Fruit fly (Drosophila melanogaster) whole organism, embryonic: ENCODE data around the gene CG7352.
A peak's percentile ranks its signal among the peaks of the same experiment; 100 is the strongest.

Source experiments
- CG10209 ChIP-seq: fragments of 200-800 bp; sonication (Bioruptor generic); optimal IDR thresholded peaks from 3 replicates; lab custom pipeline; 2017; ENCODE audit warnings: missing biosample characterization, mild to moderate bottlenecking, missing genetic modification characterization, missing genetic modification reagents
- CG10321 ChIP-seq: fragments of 200-800 bp; sonication (Bioruptor generic); IDR thresholded peaks from 2 replicates; pipeline ENCODE4 v1.3.6; 2022; ENCODE audit warnings: missing biosample characterization, missing genetic modification characterization
- CG13296 ChIP-seq: fragments of 200-800 bp; sonication (Bioruptor generic); optimal IDR thresholded peaks from 3 replicates; lab custom pipeline; 2018; ENCODE audit warnings: missing biosample characterization, mild to moderate bottlenecking, missing genetic modification characterization
- CG14014 ChIP-seq: fragments of 200-800 bp; sonication (Bioruptor generic); IDR thresholded peaks from 2 replicates; pipeline ENCODE4 v1.3.6; 2022; ENCODE audit warnings: missing biosample characterization, missing genetic modification characterization
- CG16779 ChIP-seq: fragments of 200-800 bp; sonication (Bioruptor generic); IDR thresholded peaks from 2 replicates; pipeline ENCODE4 v1.3.6; 2022; ENCODE audit warnings: missing biosample characterization, missing genetic modification characterization
- CG17186 ChIP-seq: fragments of 200-800 bp; sonication (Bioruptor generic); optimal IDR thresholded peaks from 3 replicates; lab custom pipeline; 2017; ENCODE audit warnings: missing biosample characterization, missing genetic modification reagents, missing genetic modification characterization
- CG17802 ChIP-seq: fragments of 200-800 bp; sonication (Bioruptor generic); optimal IDR thresholded peaks from 2 replicates; lab custom pipeline; 2018; ENCODE audit warnings: missing biosample characterization, mild to moderate bottlenecking, missing genetic modification characterization, moderate library complexity
- CG18599 ChIP-seq: fragments of 200-800 bp; sonication (Bioruptor generic); optimal IDR thresholded peaks from 3 replicates; lab custom pipeline; 2017; ENCODE audit warnings: missing biosample characterization, missing genetic modification characterization, mild to moderate bottlenecking, moderate library complexity, missing genetic modification reagents
- CG31365 ChIP-seq: fragments of 200-800 bp; sonication (Bioruptor generic); optimal IDR thresholded peaks from 2 replicates; lab custom pipeline; 2018; ENCODE audit warnings: missing biosample characterization, mild to moderate bottlenecking, missing genetic modification characterization
- CG31388 ChIP-seq: fragments of 200-800 bp; sonication (Bioruptor generic); optimal IDR thresholded peaks from 2 replicates; lab custom pipeline; 2016; ENCODE audit warnings: missing biosample characterization, missing genetic modification characterization
- CG3163 ChIP-seq: fragments of 200-800 bp; sonication (Bioruptor generic); optimal IDR thresholded peaks from 3 replicates; lab custom pipeline; 2016; ENCODE audit warnings: missing biosample characterization, missing genetic modification characterization
- CG6175 ChIP-seq: fragments of 200-800 bp; sonication (Bioruptor generic); IDR thresholded peaks from 3 replicates; pipeline ENCODE4 v1.3.6; 2022; ENCODE audit warnings: missing biosample characterization, missing genetic modification characterization
- CG7745 ChIP-seq: fragments of 200-800 bp; sonication (Bioruptor generic); optimal IDR thresholded peaks from 2 replicates; lab custom pipeline; 2018; ENCODE audit warnings: missing biosample characterization, mild to moderate bottlenecking, missing genetic modification characterization, moderate library complexity
- CG8281 ChIP-seq: fragments of 200-800 bp; sonication (Bioruptor generic); optimal IDR thresholded peaks from 2 replicates; lab custom pipeline; 2018; ENCODE audit warnings: missing biosample characterization, mild to moderate bottlenecking, missing genetic modification characterization, moderate library complexity
- CG8388 ChIP-seq: fragments of 200-800 bp; sonication (Bioruptor generic); optimal IDR thresholded peaks from 2 replicates; lab custom pipeline; 2019; ENCODE audit warnings: missing biosample characterization, mild to moderate bottlenecking, missing genetic modification characterization, moderate library complexity
- CG9932 ChIP-seq: fragments of 200-800 bp; sonication (Bioruptor generic); IDR thresholded peaks from 2 replicates; pipeline ENCODE4 v1.3.6; 2022; ENCODE audit warnings: missing biosample characterization, missing genetic modification characterization
- CkIIα-i1 ChIP-seq: fragments of 200-800 bp; sonication (Bioruptor generic); IDR thresholded peaks from 2 replicates; pipeline ENCODE4 v1.3.6; 2022; ENCODE audit warnings: missing biosample characterization, missing genetic modification characterization
- Dfd ChIP-seq, 2 experiments: fragments of >200 bp; optimal IDR thresholded peaks; 2 replicates each; lab custom pipeline; 2017; ENCODE audit warnings: missing biosample characterization in 2 of 2, missing genetic modification characterization in 2 of 2
- Dip2 ChIP-seq: fragments of 200-800 bp; sonication (Bioruptor generic); IDR thresholded peaks from 2 replicates; pipeline ENCODE4 v1.3.6; 2022; ENCODE audit warnings: missing biosample characterization, missing genetic modification characterization
- Dll ChIP-seq: fragments of 200-800 bp; sonication (Bioruptor generic); IDR thresholded peaks from 4 replicates; pipeline ENCODE4 v1.3.6; 2022; ENCODE audit warnings: missing biosample characterization, missing genetic modification characterization; ENCODE audit not compliant: partially characterized antibody
- Doc2 ChIP-seq: fragments of 200-800 bp; sonication (Bioruptor generic); IDR thresholded peaks from 2 replicates; pipeline ENCODE4 v1.3.6; 2022; ENCODE audit warnings: missing biosample characterization, missing genetic modification characterization
- Doc3 ChIP-seq: fragments of 200-800 bp; sonication (Bioruptor generic); IDR thresholded peaks from 3 replicates; pipeline ENCODE4 v1.3.6; 2022; ENCODE audit warnings: missing biosample characterization, missing genetic modification characterization; ENCODE audit not compliant: partially characterized antibody
- Elba2 ChIP-seq: fragments of 200-800 bp; sonication (Bioruptor generic); optimal IDR thresholded peaks from 3 replicates; lab custom pipeline; 2016; ENCODE audit warnings: missing biosample characterization, missing genetic modification characterization
- Ets65A ChIP-seq: fragments of 200-800 bp; sonication (Bioruptor generic); peaks from one replicate; lab custom pipeline; 2016; ENCODE audit warnings: missing biosample characterization, missing genetic modification characterization
- HmgD ChIP-seq: fragments of 200-800 bp; sonication (Bioruptor generic); optimal IDR thresholded peaks from 3 replicates; lab custom pipeline; 2016; ENCODE audit warnings: missing biosample characterization, missing genetic modification characterization
- Hsf ChIP-seq: fragments of 200-800 bp; sonication (Bioruptor generic); optimal IDR thresholded peaks from 3 replicates; lab custom pipeline; 2016; ENCODE audit warnings: missing biosample characterization, missing genetic modification characterization
- MTF-1 ChIP-seq: fragments of 200-800 bp; sonication (Bioruptor generic); optimal IDR thresholded peaks from 2 replicates; lab custom pipeline; 2018; ENCODE audit warnings: missing biosample characterization, mild to moderate bottlenecking, missing genetic modification characterization, borderline replicate concordance
- Trl ChIP-seq, 3 experiments: fragments of >200 bp in 2 of 3; fragments of 200-800 bp in 1 of 3; sonication (Bioruptor generic) in 1 of 3; optimal IDR thresholded peaks; 2 replicates in 1 of 3; 3 replicates in 2 of 3; lab custom pipeline; 2016 to 2017; ENCODE audit warnings: missing biosample characterization in 1 of 3, missing genetic modification characterization in 1 of 3
- az2 ChIP-seq: fragments of 200-800 bp; sonication (Bioruptor generic); optimal IDR thresholded peaks from 3 replicates; lab custom pipeline; 2016; ENCODE audit warnings: missing biosample characterization, missing genetic modification characterization
- chinmo ChIP-seq: fragments of 200-800 bp; sonication (Bioruptor generic); IDR thresholded peaks from 4 replicates; pipeline ENCODE4 v1.3.6; 2022; ENCODE audit warnings: missing biosample characterization, missing genetic modification characterization; ENCODE audit not compliant: partially characterized antibody
- croc ChIP-seq: fragments of 200-800 bp; sonication (Bioruptor generic); conservative IDR thresholded peaks from 3 replicates; pipeline ENCODE4 v1.3.6; 2022; ENCODE audit warnings: missing biosample characterization, missing genetic modification characterization
- danr ChIP-seq: fragments of 200-800 bp; sonication (Bioruptor generic); IDR thresholded peaks from 2 replicates; pipeline ENCODE4 v1.3.6; 2022; ENCODE audit warnings: missing biosample characterization, missing genetic modification characterization
- disco-r ChIP-seq: fragments of 200-800 bp; sonication (Bioruptor generic); optimal IDR thresholded peaks from 2 replicates; lab custom pipeline; 2016; ENCODE audit warnings: missing biosample characterization, missing genetic modification characterization
- dpn ChIP-seq, 2 experiments: fragments of 200-800 bp; sonication (Bioruptor generic); optimal IDR thresholded peaks; 3 replicates each; lab custom pipeline; 2016; ENCODE audit warnings: missing biosample characterization in 2 of 2, missing genetic modification characterization in 2 of 2
- eve ChIP-seq, 2 experiments: fragments of >200 bp; optimal IDR thresholded peaks; 2 replicates each; lab custom pipeline; 2017; ENCODE audit warnings: missing biosample characterization in 2 of 2, missing genetic modification characterization in 2 of 2
- her ChIP-seq: fragments of 200-800 bp; sonication (Bioruptor generic); optimal IDR thresholded peaks from 2 replicates; lab custom pipeline; 2016; ENCODE audit warnings: missing biosample characterization, missing genetic modification characterization
- lab ChIP-seq: fragments of 200-800 bp; sonication (Bioruptor generic); optimal IDR thresholded peaks from 3 replicates; lab custom pipeline; 2017; ENCODE audit warnings: missing biosample characterization, missing genetic modification characterization, mild to moderate bottlenecking, moderate library complexity, missing genetic modification reagents
- lmd ChIP-seq: fragments of 200-800 bp; sonication (Bioruptor generic); IDR thresholded peaks from 2 replicates; pipeline ENCODE4 v1.3.6; 2022; ENCODE audit warnings: missing biosample characterization, missing genetic modification characterization
- phol ChIP-seq: fragments of 200-800 bp; sonication (Bioruptor generic); optimal IDR thresholded peaks from 3 replicates; lab custom pipeline; 2018; ENCODE audit warnings: missing biosample characterization, mild to moderate bottlenecking, missing genetic modification characterization, moderate library complexity
- pita ChIP-seq: fragments of 200-800 bp; sonication (Bioruptor generic); optimal IDR thresholded peaks from 2 replicates; lab custom pipeline; 2017; ENCODE audit warnings: missing biosample characterization, mild to moderate bottlenecking, missing genetic modification characterization
- scrt ChIP-seq: fragments of 200-800 bp; sonication (Bioruptor generic); optimal IDR thresholded peaks from 2 replicates; lab custom pipeline; 2018; ENCODE audit warnings: missing biosample characterization, mild to moderate bottlenecking, missing genetic modification characterization, moderate library complexity
- sim ChIP-seq: fragments of 200-800 bp; sonication (Bioruptor generic); IDR thresholded peaks from 2 replicates; pipeline ENCODE4 v1.3.6; 2022; ENCODE audit warnings: missing biosample characterization, missing genetic modification characterization
- sima ChIP-seq: fragments of 200-800 bp; sonication (Bioruptor generic); optimal IDR thresholded peaks from 2 replicates; lab custom pipeline; 2016; ENCODE audit warnings: missing biosample characterization, missing genetic modification characterization
- sqz ChIP-seq: fragments of 200-800 bp; sonication (Bioruptor generic); optimal IDR thresholded peaks from 3 replicates; lab custom pipeline; 2018; ENCODE audit warnings: missing biosample characterization, mild to moderate bottlenecking, missing genetic modification characterization
- stwl ChIP-seq: fragments of 200-800 bp; sonication (Bioruptor generic); optimal IDR thresholded peaks from 3 replicates; lab custom pipeline; 2018; ENCODE audit warnings: missing biosample characterization, mild to moderate bottlenecking, missing genetic modification characterization, moderate library complexity
- sug ChIP-seq: fragments of 200-800 bp; optimal IDR thresholded peaks from 2 replicates; lab custom pipeline; 2019; ENCODE audit warnings: missing biosample characterization, mild to moderate bottlenecking, missing genetic modification characterization, moderate library complexity
- tll ChIP-seq, 2 experiments: fragments of 200-800 bp in 1 of 2; fragments of >200 bp in 1 of 2; sonication (Bioruptor generic) in 1 of 2; optimal IDR thresholded peaks; 2 replicates each; lab custom pipeline; 2017 to 2019; ENCODE audit warnings: missing biosample characterization in 2 of 2, missing genetic modification characterization in 2 of 2, mild to moderate bottlenecking in 1 of 2, moderate library complexity in 1 of 2
- twi ChIP-seq: fragments of 200-800 bp; optimal IDR thresholded peaks from 2 replicates; lab custom pipeline; 2019; ENCODE audit warnings: missing biosample characterization, mild to moderate bottlenecking, missing genetic modification characterization, moderate library complexity
- wdn ChIP-seq: fragments of 200-800 bp; sonication (Bioruptor generic); IDR thresholded peaks from 2 replicates; pipeline ENCODE4 v1.3.6; 2022; ENCODE audit warnings: missing biosample characterization, missing genetic modification characterization

Gene CG7352

DNA sequence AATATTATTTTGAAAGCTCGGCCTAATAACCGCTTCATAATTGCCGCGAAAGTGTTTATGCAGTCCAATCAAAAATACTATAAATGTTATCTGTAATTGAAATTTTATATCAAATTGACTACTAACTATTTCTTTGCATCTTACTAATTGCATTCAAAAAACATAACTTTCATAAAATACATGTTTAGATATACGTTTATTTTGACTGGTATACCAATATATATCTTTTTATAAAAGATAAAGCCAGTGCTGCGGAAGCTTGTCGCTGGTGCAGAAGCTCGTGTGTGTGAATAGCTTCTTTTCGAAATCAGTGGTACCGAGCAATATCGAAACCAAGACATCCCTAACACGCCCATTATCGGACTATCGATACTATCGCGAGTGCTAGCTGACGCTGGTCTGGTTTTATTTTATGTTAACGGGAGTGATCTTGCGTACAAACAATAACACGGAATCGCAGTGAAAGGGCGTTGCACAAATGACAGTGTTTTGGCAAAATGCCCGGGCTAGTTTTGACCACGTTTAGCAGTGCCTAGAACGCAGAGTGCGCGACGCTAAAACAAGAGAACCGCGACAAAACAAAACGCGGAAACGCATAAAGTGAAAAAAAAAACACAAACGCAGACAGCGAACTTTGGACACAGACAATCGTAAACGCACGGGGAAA is 2.2 kb downstream of the CG7352 start, which contains the start of gene Atg13 (continued):
- TF ChIP-seq tll (GFP tag; optimal IDR thresholded peaks at IDR 0.05; lab: Kevin White, UChicago) (peak in 1 of 2 experiments; percentile 93), Dfd (GFP tag; optimal IDR thresholded peaks at IDR 0.05; lab: Kevin White, UChicago) (peak in 1 of 2 experiments; percentile 51), CG8281 (tag; lab: Kevin White, UChicago) (no peak), lmd (no peak), CG10209 (GFP tag; lab: Kevin White, UChicago) (peak; percentile 8), CG13296 (GFP tag; lab: Kevin White, UChicago) (no peak), Elba2 (GFP tag; lab: Kevin White, UChicago) (no peak), CG3163 (GFP tag; lab: Kevin White, UChicago) (no peak), CG31365 (tag; lab: Kevin White, UChicago) (no peak), CG17802 (tag; lab: Kevin White, UChicago) (peak; percentile 59), Dll (GFP tag; lab: Robert Waterston, UW) (peak; percentile 69), Dip2 (GFP tag; lab: Robert Waterston, UW) (no peak), danr (GFP tag; lab: Robert Waterston, UW) (no peak), CG10321 (no peak), MTF-1 (GFP tag; lab: Kevin White, UChicago) (no peak), sqz (GFP tag; lab: Kevin White, UChicago) (peak; percentile 49), HmgD (GFP tag; lab: Kevin White, UChicago) (no peak), Ets65A (GFP tag; lab: Kevin White, UChicago) (peak; percentile 84), eve (GFP tag; optimal IDR thresholded peaks at IDR 0.05; lab: Kevin White, UChicago) (no peak), CG17186 (GFP tag; lab: Kevin White, UChicago) (peak; percentile 2), wdn (GFP tag; lab: Robert Waterston, UW) (no peak), CG8388 (GFP tag; lab: Kevin White, UChicago) (no peak), scrt (GFP tag; lab: Kevin White, UChicago) (no peak), CG18599 (GFP tag; lab: Kevin White, UChicago) (no peak), CG16779 (GFP tag; lab: Robert Waterston, UW) (no peak), sim (GFP tag; lab: Robert Waterston, UW) (no peak), sima (GFP tag; lab: Kevin White, UChicago) (no peak), stwl (tag; lab: Kevin White, UChicago) (peak; percentile 25), dpn (GFP tag; optimal IDR thresholded peaks at IDR 0.05; lab: Kevin White, UChicago) (peak in 1 of 2 experiments; percentile 16), CG6175 (GFP tag; lab: Robert Waterston, UW) (no peak), CG14014 (GFP tag; lab: Robert Waterston, UW) (no peak), pita (GFP tag; lab: Kevin White, UChicago) (no peak), twi (tag; lab: Kevin White, UChicago) (peak; percentile 6), Hsf (peak; percentile 31), lab (GFP tag; lab: Kevin White, UChicago) (no peak), her (no peak), CG7745 (tag; lab: Kevin White, UChicago) (no peak), chinmo (GFP tag; lab: Robert Waterston, UW) (peak; percentile 73; the same call in 2 of the 4 replicates), croc (no peak), disco-r (GFP tag; lab: Kevin White, UChicago) (no peak), phol (tag; lab: Kevin White, UChicago) (peak; percentile 54), sug (tag; lab: Kevin White, UChicago) (peak; percentile 59), Doc3 (GFP tag; lab: Robert Waterston, UW) (peak; percentile 42; the same call in 1 of the 3 replicates), CG9932 (GFP tag; lab: Robert Waterston, UW) (peak; percentile 18; the same call in 1 of the 2 replicates), CG31388 (GFP tag; lab: Kevin White, UChicago) (no peak), az2 (peak; percentile 16), Doc2 (GFP tag; lab: Robert Waterston, UW) (no peak), CkIIα-i1 (GFP tag; lab: Robert Waterston, UW) (no peak), Trl (optimal IDR thresholded peaks at IDR 0.05; lab: Kevin White, UChicago) (no peak), Trl (GFP tag; optimal IDR thresholded peaks at IDR 0.05; lab: Kevin White, UChicago) (no peak)
